Fruit fly (Drosophila melanogaster) ovary, adult (tissue): ENCODE results near the gene CG14545.

Experiments used
- CG17801 ChIP-seq: fragments of 200-800 bp; optimal IDR thresholded peaks from 2 replicates; lab custom pipeline; 2019; ENCODE audit warnings: missing biosample characterization, mild to moderate bottlenecking, missing genetic modification characterization, moderate library complexity; ENCODE audit not compliant: partially characterized antibody

Gene CG14545

dm6 chr3R:25851224-25851682, at the start of gene CG14545, which contains the start of gene CG5886:
Gene CG14545, minus strand, starts transcription at chr3R:25851291.
Gene CG5886, plus strand, starts transcription at chr3R:25851632.
- no peak for TF ChIP-seq CG17801 (GFP tag; lab: Kevin White, UChicago)

- no peak for TF ChIP-seq CG17801 (GFP tag; lab: Kevin White, UChicago)
These were observed 48.6 kb upstream of the CG14545 start, which contains the start of gene CG31091 for dm6 chr3R:25899690-25900089. Gene CG31091, plus strand, starts transcription at chr3R:25899903.

- no peak for TF ChIP-seq CG17801 (GFP tag; lab: Kevin White, UChicago)
These were observed 46.1 kb upstream of the CG14545 start, which contains the start of gene Mco3 for dm6 chr3R:25897176-25897575. Gene Mco3, plus strand, starts transcription at chr3R:25897476.

DNA sequence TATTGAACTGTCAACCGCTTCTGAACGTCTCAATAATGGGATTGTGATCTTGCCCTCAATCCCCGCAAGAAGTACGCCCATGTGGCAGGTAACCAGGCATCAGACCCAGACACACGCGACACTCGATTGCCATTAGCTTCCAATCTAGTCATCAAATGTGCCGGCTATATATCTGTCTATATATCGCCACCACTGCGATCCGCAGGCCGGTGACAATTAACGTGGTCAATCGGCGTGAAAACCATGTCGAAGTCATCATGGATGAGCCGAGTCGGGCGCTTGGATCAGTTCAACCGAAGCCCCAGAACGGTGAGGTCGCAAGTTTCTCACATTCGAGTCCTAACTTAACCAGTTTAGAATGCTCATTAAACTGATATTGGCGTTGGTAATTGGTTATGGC, 44.4 kb upstream of the CG14545 start, which contains the start of gene Sodq:
Gene Sodq (plus strand): TSS at position 301 of the 400 bp plus-strand sequence.
- TF ChIP-seq CG17801 (GFP tag; lab: Kevin White, UChicago) = no peak

dm6 chr3R:25893272-25893671, 42.2 kb upstream of the CG14545 start, which contains the start of gene CG5913:
Gene CG5913, plus strand, starts transcription at chr3R:25893495.
- TF ChIP-seq CG17801 (GFP tag; lab: Kevin White, UChicago) = peak; percentile 25

dm6 chr3R:25888307-25889075, 37.4 kb upstream of the CG14545 start, which contains the start of gene Lnk:
Gene Lnk, plus strand, starts transcription at chr3R:25888542.
- peak; percentile 62 for TF ChIP-seq CG17801 (GFP tag; lab: Kevin White, UChicago)

- TF ChIP-seq CG17801 (GFP tag; lab: Kevin White, UChicago) = no peak
These were observed 34.0 kb upstream of the CG14545 start for dm6 chr3R:25885136-25885535.

DNA sequence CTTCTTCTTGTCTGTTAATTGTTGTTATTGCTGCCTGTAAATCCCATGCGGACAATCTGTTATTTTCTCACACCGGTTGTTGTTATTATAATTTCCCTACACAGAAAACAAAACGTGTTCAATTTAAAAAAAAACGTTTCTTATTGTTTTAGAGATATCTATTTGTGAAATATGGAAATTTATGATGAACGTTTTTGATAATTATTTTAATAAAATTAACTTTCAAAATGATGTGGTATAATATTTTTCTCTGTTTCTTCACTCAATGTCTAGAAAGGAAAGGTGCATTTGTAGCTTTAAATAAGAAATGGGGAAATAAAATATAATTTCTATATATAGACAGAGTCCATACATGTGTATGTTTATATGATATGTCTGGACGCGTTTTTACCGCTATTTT, 33.2 kb upstream of the CG14545 start:
- peak; percentile 21 for TF ChIP-seq CG17801 (GFP tag; lab: Kevin White, UChicago)

DNA sequence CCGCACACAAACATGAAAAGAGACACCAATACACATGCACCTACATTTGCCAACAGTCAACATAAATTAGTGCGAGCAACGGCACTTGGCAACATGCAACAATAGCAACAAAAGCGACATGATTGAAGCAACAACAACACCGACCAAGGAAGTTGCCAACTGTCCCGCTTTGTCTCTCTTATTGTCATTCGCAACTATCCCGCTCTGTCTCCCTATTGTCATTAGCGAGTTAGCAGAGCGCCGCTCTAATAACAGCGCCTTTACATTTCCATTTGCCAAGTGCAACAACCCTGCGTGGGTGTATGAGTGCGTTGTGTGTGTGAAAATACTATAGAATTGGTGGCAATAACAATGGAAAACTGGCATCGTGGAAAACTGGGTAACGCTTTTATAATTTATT, 32.8 kb upstream of the CG14545 start:
- TF ChIP-seq CG17801 (GFP tag; lab: Kevin White, UChicago) = no peak

dm6 chr3R:25882606-25883266, 31.6 kb upstream of the CG14545 start:
- peak; percentile 61 for TF ChIP-seq CG17801 (GFP tag; lab: Kevin White, UChicago)

DNA sequence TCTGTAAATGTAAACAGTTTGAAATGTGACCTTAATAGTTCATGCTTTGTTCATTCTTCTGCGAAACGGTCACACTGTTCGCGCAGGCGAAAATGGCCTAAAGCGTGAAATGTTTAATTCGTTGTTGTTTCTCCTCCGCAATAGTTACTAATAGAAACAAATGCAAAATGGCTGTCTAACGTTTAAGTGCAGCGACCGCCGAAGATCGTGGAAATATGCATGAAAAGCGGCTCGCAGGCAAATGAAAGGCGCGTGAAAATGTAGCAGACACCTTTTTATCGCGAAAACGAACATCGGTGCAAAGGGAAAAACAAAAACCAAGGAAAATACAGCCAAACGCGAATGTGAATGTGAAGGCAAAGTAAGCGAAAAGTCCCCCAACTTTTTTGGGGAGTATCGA, 30.8 kb upstream of the CG14545 start, which contains the start of gene SppL:
Gene SppL (plus strand): TSS at position 70 of the 400 bp plus-strand sequence.
- no peak for TF ChIP-seq CG17801 (GFP tag; lab: Kevin White, UChicago)

dm6 chr3R:25880971-25881809, 30.1 kb upstream of the CG14545 start, which contains the start of gene Tsp96F:
Gene Tsp96F, minus strand, starts transcription at chr3R:25881427.
- TF ChIP-seq CG17801 (GFP tag; lab: Kevin White, UChicago) = no peak

- peak; percentile 4 for TF ChIP-seq CG17801 (GFP tag; lab: Kevin White, UChicago)
These were observed 29.3 kb upstream of the CG14545 start for dm6 chr3R:25880198-25880970.
